Worm (Caenorhabditis elegans): Measurements from ENCODE around the gene BE10.5.

DNA sequence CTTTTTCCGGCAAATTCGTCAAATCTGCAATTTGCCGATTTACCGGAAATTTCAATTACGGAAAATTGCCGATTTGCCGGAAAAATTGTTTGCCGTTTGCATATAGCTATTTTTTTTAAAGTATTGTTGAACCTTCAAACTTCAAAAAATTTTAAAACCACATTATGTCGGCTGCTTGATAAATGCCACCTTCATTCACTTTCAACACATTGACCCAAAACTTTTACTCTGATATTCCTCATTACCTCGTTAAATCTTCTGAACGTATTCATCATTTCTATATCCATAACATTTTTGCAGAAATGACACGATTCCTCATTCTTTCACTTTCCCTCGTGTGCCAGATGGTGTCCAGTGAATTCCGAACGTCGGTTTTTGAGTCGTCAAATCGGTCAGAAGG lies 22.5 kb upstream of the BE10.5 start, which contains the start of gene Y37D8A.3:
- TF ChIP-seq F16B12.6 (tag; optimal IDR thresholded peaks at IDR 0.05) (no peak), zip-4 (GFP tag; optimal IDR thresholded peaks at IDR 0.05) (no peak), ztf-4 (tag; optimal IDR thresholded peaks at IDR 0.05) (no peak), lin-13 (GFP tag; optimal IDR thresholded peaks at IDR 0.05) (no peak), alr-1 (tag; optimal IDR thresholded peaks at IDR 0.05; ENCODE audit: borderline replicate concordance) (no peak), dsc-1 (tag; optimal IDR thresholded peaks at IDR 0.05) (no peak), lir-3 (tag; optimal IDR thresholded peaks at IDR 0.05; ENCODE audit: poor library complexity) (no peak), hlh-17 (GFP tag; optimal IDR thresholded peaks at IDR 0.05; ENCODE audit: borderline replicate concordance) (no peak), nhr-76 (tag; optimal IDR thresholded peaks at IDR 0.05) (no peak)

Measured in whole organism, L1 larva.